Worm (Caenorhabditis elegans) whole organism, L2 larva: ENCODE data around the gene srd-3.

Source experiments
- aly-2 ChIP-seq: fragments of 150-350 bp; optimal IDR thresholded peaks from 2 replicates; lab custom pipeline; 2014; ENCODE audit warnings: missing biosample characterization, missing genetic modification characterization
- ama-1 ChIP-seq: fragments of 150-350 bp; optimal IDR thresholded peaks from 2 replicates; lab custom pipeline; 2018; ENCODE audit warnings: inconsistent platforms
- blmp-1 ChIP-seq: sonication (generic microtip); optimal IDR thresholded peaks from 2 replicates; lab custom pipeline; 2017; ENCODE audit warnings: missing genetic modification characterization, mild to moderate bottlenecking, missing compliant biosample characterization, antibody characterized with exemption, moderate library complexity; ENCODE audit not compliant: insufficient read depth
- dmd-4 ChIP-seq: sonication (generic microtip); optimal IDR thresholded peaks from 2 replicates; lab custom pipeline; 2017; ENCODE audit warnings: missing biosample characterization, missing genetic modification characterization
- lsy-2 ChIP-seq, 2 experiments: fragments of 150-350 bp in 1 of 2; sonication (generic microtip) in 1 of 2; optimal IDR thresholded peaks; 2 replicates each; lab custom pipeline; 2014 to 2017; ENCODE audit warnings: missing biosample characterization in 2 of 2, missing genetic modification characterization in 2 of 2
- nhr-129 ChIP-seq: fragments of 150-350 bp; optimal IDR thresholded peaks from 2 replicates; lab custom pipeline; 2014; ENCODE audit warnings: missing biosample characterization, missing genetic modification characterization
- sma-9 ChIP-seq, 2 experiments: fragments of 150-350 bp in 1 of 2; sonication (generic microtip) in 1 of 2; optimal IDR thresholded peaks; 2 replicates each; lab custom pipeline; 2014 to 2016; ENCODE audit warnings: missing genetic modification characterization in 2 of 2, mild to moderate bottlenecking in 1 of 2, missing biosample characterization in 1 of 2, missing compliant biosample characterization in 1 of 2, missing genetic modification reagents in 1 of 2, moderate library complexity in 1 of 2
- snpc-4 ChIP-seq: fragments of 150-350 bp; optimal IDR thresholded peaks from 2 replicates; lab custom pipeline; 2014; ENCODE audit warnings: missing biosample characterization, missing genetic modification characterization

DNA sequence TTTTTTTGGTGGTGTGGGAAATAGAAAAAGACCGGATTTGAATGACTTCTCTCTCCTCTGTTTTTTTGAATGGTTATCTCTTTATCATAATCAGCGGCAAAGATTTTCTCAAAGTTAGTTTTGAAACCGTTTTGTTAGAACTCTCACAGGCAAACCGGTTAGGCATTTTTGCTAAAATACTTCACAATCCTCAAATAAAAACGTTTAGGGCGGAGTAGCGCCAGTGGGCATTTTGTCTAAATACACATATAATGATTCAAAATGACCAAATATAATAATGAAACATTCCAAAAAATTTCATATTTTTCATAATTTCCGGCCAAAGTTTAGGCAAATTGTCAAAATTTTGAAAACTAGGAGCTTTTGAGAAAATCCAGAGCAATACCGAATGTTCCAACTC is 47.0 kb upstream of the srd-3 start, which contains the start of gene T01D1.3:
- no peak for TF ChIP-seq nhr-129 (tag; lab: Kevin White, UChicago)
- no peak for TF ChIP-seq dmd-4
- no peak for TF ChIP-seq sma-9 (GFP tag; optimal IDR thresholded peaks at IDR 0.05; lab: Kevin White, UChicago)
- no peak for TF ChIP-seq sma-9 (tag; optimal IDR thresholded peaks at IDR 0.05; lab: Kevin White, UChicago)
- TF ChIP-seq ama-1 (lab: Kevin White, UChicago), result no peak
- TF ChIP-seq lsy-2 (tag; optimal IDR thresholded peaks at IDR 0.05; lab: Kevin White, UChicago), result no peak
- TF ChIP-seq snpc-4 (tag; lab: Kevin White, UChicago), result no peak
- TF ChIP-seq aly-2 (tag; lab: Kevin White, UChicago), result no peak
- no peak for TF ChIP-seq blmp-1 (tag; lab: Kevin White, UChicago)
